Worm (Caenorhabditis elegans): ENCODE measurements around the gene sgt-1.

The sgt-1 gene

DNA sequence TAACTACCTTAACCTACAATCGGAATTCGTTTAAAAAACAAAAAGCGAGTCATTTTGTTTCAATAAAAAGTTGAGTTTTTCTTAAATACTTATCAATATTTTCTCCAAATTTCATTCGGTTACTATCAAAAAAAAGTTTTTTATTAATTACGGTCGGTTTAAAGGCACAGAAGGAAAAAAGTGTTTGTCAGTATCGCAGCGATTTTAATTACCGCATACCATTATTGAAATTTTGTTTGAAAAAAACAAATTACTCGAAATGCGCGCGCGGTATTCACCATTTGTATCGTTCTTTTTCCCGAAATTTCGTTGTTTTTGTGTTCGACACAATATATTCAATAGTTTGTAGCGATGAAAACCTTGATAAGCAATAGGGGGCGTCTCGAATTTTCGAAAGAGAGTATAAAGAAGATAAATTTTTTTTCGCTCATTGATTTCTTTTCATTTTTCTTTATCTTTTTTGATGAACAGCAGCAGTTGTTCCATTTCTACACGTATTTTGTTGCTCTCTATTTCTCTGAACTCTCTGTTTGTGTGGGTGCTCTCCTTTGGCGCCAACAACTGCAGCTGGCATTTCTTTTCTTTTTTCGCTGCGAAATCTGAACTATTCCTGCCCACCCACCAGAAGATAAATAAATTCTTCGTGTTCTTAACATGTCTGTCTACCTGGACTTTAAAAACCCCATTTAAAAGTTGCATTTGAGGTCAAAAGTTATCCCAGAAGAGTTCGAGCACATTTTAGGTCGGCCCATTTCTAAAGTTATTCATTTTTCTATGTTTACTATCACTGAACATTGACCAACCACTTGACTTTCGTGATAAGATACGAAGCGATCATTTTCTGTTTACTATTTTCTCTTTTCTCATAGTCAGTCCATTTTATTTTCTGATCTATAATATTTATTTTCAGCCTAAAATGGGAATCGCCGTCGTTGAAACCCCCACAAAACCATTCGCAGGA is 14.8 kb downstream of the sgt-1 start, which contains the start of gene pgm-1 (continued):
- no peak for TF ChIP-seq snpc-4 (tag; optimal IDR thresholded peaks at IDR 0.05)
- TF ChIP-seq egl-13 (tag; optimal IDR thresholded peaks at IDR 0.05) = no peak
- no peak for TF ChIP-seq tbx-2 (tag; optimal IDR thresholded peaks at IDR 0.05)
- no peak for TF ChIP-seq hpl-2 (GFP tag; optimal IDR thresholded peaks at IDR 0.05)
- TF ChIP-seq nhr-28 (tag; optimal IDR thresholded peaks at IDR 0.05) = no peak
- no peak for TF ChIP-seq nhr-76 (tag; optimal IDR thresholded peaks at IDR 0.05)
- TF ChIP-seq sptf-1 (tag; optimal IDR thresholded peaks at IDR 0.05) = no peak
- peak; percentile 90 for TF ChIP-seq lin-14 (GFP tag; optimal IDR thresholded peaks at IDR 0.05)
- TF ChIP-seq fkh-8 (tag; optimal IDR thresholded peaks at IDR 0.05) = no peak
- no peak for TF ChIP-seq nhr-84 (tag; optimal IDR thresholded peaks at IDR 0.05)
- TF ChIP-seq aly-2 (tag; optimal IDR thresholded peaks at IDR 0.05) = no peak
- TF ChIP-seq nhr-11 (tag; optimal IDR thresholded peaks at IDR 0.05) = no peak
- TF ChIP-seq unc-130 (tag; optimal IDR thresholded peaks at IDR 0.05) = peak; percentile 14
- TF ChIP-seq mef-2 (tag; optimal IDR thresholded peaks at IDR 0.05) = no peak
- peak; percentile 7 for TF ChIP-seq C16A3.4 (tag; optimal IDR thresholded peaks at IDR 0.05)
- TF ChIP-seq elt-2 (tag; optimal IDR thresholded peaks at IDR 0.05) = peak; percentile 45
- TF ChIP-seq ama-1 (optimal IDR thresholded peaks at IDR 0.05) = no peak
- TF ChIP-seq rnt-1 (tag; optimal IDR thresholded peaks at IDR 0.05) = peak; percentile 58
- TF ChIP-seq lin-35 (GFP tag; optimal IDR thresholded peaks at IDR 0.05) = peak in 1 of 2 experiments; percentile 35

DNA sequence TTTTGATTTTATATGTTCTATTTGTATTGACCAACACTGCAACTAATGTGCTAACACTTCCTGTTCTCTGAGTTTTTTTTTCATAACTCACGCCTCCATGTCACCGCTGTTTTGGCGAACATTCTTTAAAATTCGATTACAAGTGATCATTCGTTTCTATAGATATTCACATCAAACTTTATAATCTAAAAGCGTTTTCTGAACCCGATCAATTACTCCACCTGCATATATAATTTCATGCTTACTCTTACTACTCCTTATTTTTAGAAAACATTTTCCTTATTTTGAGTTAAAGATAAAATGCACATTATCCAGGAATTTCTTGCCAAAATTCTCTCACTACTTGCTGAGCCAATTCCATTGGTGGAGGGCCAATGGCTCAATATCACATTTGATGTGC is 17.6 kb downstream of the sgt-1 start, which contains the start of gene R05F9.7:
Gene R05F9.7 (plus strand): TSS at position 301 of the 400 bp plus-strand sequence.
- TF ChIP-seq sptf-1 (tag; optimal IDR thresholded peaks at IDR 0.05) = no peak
- no peak for TF ChIP-seq zip-4 (GFP tag; optimal IDR thresholded peaks at IDR 0.05)
- TF ChIP-seq elt-3 (tag; optimal IDR thresholded peaks at IDR 0.05) = no peak
- no peak for TF ChIP-seq nhr-85 (tag)
- no peak for TF ChIP-seq egl-13 (tag; optimal IDR thresholded peaks at IDR 0.05)
- no peak for TF ChIP-seq F16B12.6 (tag; optimal IDR thresholded peaks at IDR 0.05)
- TF ChIP-seq nhr-237 (tag; optimal IDR thresholded peaks at IDR 0.05) = no peak

DNA sequence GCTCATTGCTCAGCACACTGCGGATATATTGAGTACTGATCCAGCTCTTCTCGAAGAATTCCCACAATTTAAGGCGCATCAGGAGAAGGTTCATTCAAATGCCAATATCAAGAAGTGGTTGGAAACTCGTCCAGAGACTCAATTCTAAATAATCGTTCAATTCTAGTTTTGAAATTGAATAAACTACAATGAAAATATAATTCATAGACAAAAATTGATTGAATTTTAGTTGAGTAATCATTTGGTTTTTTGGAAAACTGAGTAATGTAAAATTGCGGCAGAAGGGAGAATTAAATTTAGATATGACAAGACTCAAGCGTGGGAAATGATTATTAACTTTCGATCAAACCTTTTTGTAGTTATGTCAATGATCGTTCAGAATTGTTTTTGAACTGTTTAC is 19.2 kb downstream of the sgt-1 start:
- no peak for TF ChIP-seq efl-1 (optimal IDR thresholded peaks at IDR 0.05)
- peak in 1 of 2 experiments; percentile 52 for TF ChIP-seq efl-1 (GFP tag; optimal IDR thresholded peaks at IDR 0.05 in 1 of 2)
- TF ChIP-seq zag-1 (tag; optimal IDR thresholded peaks at IDR 0.05) = no peak
- no peak for TF ChIP-seq ama-1 (optimal IDR thresholded peaks at IDR 0.05)
- TF ChIP-seq mdl-1 (tag; optimal IDR thresholded peaks at IDR 0.05) = no peak
- no peak for TF ChIP-seq dsc-1 (tag; optimal IDR thresholded peaks at IDR 0.05)

DNA sequence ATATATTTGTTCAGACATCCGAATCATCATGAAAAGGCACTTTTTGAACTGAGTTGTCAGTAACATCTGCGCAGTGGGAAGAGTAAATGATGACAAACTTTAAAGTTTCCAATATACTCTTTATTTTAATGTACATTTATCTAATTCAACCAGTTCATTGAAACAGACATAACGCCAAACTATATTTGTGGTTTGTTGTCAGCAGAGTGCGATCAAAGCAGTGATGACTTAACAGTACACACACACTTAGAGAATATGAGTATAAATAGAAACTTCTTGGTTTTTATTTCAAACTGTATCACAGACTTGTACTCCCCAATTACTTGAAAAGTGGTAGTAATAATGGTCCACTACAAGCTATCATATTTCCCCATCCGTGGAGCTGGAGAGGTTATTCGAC is 20.2 kb downstream of the sgt-1 start, which contains the start of gene gst-8:
Gene gst-8 (plus strand): TSS at position 301 of the 400 bp plus-strand sequence.
- no peak for TF ChIP-seq ztf-11 (tag; optimal IDR thresholded peaks at IDR 0.05)
- TF ChIP-seq elt-2 (tag; optimal IDR thresholded peaks at IDR 0.05) = peak; percentile 10

DNA sequence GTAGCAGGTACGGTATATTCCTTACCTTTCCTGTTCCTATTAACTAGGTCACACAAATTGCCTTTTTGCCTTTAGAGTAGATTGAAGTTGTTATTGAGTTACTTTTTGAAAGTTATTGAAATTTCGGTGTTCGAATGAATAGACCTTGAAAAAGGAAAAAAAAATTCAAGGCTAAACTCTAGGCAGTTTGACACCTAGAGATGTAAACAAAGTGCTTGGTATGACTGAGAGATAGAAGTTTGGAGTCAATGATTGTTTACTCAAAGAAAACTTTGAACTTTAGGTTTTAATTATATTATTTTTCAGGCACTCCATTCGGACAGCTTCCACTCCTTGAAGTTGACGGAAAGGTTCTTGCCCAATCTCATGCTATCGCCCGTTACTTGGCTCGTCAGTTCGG is 21.1 kb downstream of the sgt-1 start:
- no peak for TF ChIP-seq skn-1 (tag; optimal IDR thresholded peaks at IDR 0.05)
- no peak for TF ChIP-seq hpl-2 (GFP tag; optimal IDR thresholded peaks at IDR 0.05)
- TF ChIP-seq nhr-20 (tag; optimal IDR thresholded peaks at IDR 0.05) = peak; percentile 39
- TF ChIP-seq fkh-8 (tag; optimal IDR thresholded peaks at IDR 0.05) = no peak
- no peak for TF ChIP-seq unc-130 (tag; optimal IDR thresholded peaks at IDR 0.05)
- TF ChIP-seq elt-2 (tag; optimal IDR thresholded peaks at IDR 0.05) = no peak
- no peak for TF ChIP-seq unc-86 (tag; optimal IDR thresholded peaks at IDR 0.05)

All from whole organism, L1 larva.